Fruit fly (Drosophila melanogaster): ENCODE results near the gene Ada1-1.
A peak's percentile ranks its signal among the peaks of the same experiment; 100 is the strongest.

Ada1-1 gene

dm6 chr2L:12027435-12027834 is 30.8 kb downstream of the Ada1-1 start, which contains the start of gene dmGlut:
Gene dmGlut, plus strand, starts transcription at chr2L:12027438.
- TF ChIP-seq Dll (optimal IDR thresholded peaks at IDR 0.05) (no peak), EcR (GFP tag; optimal IDR thresholded peaks at IDR 0.05) (no peak), CG8478 (optimal IDR thresholded peaks at IDR 0.05) (no peak), pan (optimal IDR thresholded peaks at IDR 0.05) (no peak), usp (GFP tag; optimal IDR thresholded peaks at IDR 0.05) (no peak)

DNA sequence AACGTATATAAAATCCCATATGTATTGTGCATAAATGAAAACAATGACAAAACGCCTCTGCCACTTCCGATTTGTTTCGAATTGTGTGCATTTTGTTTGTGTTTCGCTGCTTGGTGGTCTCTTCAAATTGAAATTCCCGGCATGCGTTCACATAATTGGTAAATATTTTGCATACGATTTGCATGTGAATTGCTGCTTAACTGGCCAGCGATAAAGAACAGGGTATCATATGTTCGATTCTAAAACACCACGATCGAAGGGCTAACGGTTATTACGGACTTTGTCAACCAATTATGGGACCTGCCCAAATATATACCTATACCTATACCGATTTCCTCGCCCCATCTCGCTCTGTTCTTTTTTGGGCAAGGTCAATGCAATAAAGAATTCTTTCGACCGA is 31.5 kb downstream of the Ada1-1 start:
- no peak for TF ChIP-seq Dll (optimal IDR thresholded peaks at IDR 0.05)
- TF ChIP-seq usp (GFP tag; optimal IDR thresholded peaks at IDR 0.05) = no peak
- TF ChIP-seq psq (optimal IDR thresholded peaks at IDR 0.05) = no peak
- TF ChIP-seq CG8478 (optimal IDR thresholded peaks at IDR 0.05) = no peak
- TF ChIP-seq pan (optimal IDR thresholded peaks at IDR 0.05) = no peak
- TF ChIP-seq EcR (GFP tag; optimal IDR thresholded peaks at IDR 0.05) = no peak

- TF ChIP-seq CG8478 (optimal IDR thresholded peaks at IDR 0.05) (no peak), psq (optimal IDR thresholded peaks at IDR 0.05) (no peak), EcR (GFP tag; optimal IDR thresholded peaks at IDR 0.05) (no peak), usp (GFP tag; optimal IDR thresholded peaks at IDR 0.05) (no peak), pan (optimal IDR thresholded peaks at IDR 0.05) (no peak), Dll (optimal IDR thresholded peaks at IDR 0.05) (no peak)
These were observed 32.2 kb downstream of the Ada1-1 start for dm6 chr2L:12028808-12029207.

- TF ChIP-seq CG8478 (optimal IDR thresholded peaks at IDR 0.05) (no peak), psq (optimal IDR thresholded peaks at IDR 0.05) (no peak), pan (optimal IDR thresholded peaks at IDR 0.05) (no peak), Dll (optimal IDR thresholded peaks at IDR 0.05) (no peak), usp (GFP tag; optimal IDR thresholded peaks at IDR 0.05) (no peak), EcR (GFP tag; optimal IDR thresholded peaks at IDR 0.05) (no peak)
These were observed 33.1 kb downstream of the Ada1-1 start for dm6 chr2L:12029594-12030197.

- TF ChIP-seq Dll (optimal IDR thresholded peaks at IDR 0.05) (no peak), CG8478 (optimal IDR thresholded peaks at IDR 0.05) (no peak), psq (optimal IDR thresholded peaks at IDR 0.05) (no peak), EcR (GFP tag; optimal IDR thresholded peaks at IDR 0.05) (no peak), usp (GFP tag; optimal IDR thresholded peaks at IDR 0.05) (no peak), pan (optimal IDR thresholded peaks at IDR 0.05) (no peak)
These were observed 34.0 kb downstream of the Ada1-1 start for dm6 chr2L:12030552-12031131.

dm6 chr2L:12033890-12034289 is 37.3 kb downstream of the Ada1-1 start, which contains the start of gene CG18788:
Gene CG18788, plus strand, starts transcription at chr2L:12034190.
- no peak for TF ChIP-seq psq (optimal IDR thresholded peaks at IDR 0.05)
- TF ChIP-seq Dll (optimal IDR thresholded peaks at IDR 0.05) = no peak

DNA sequence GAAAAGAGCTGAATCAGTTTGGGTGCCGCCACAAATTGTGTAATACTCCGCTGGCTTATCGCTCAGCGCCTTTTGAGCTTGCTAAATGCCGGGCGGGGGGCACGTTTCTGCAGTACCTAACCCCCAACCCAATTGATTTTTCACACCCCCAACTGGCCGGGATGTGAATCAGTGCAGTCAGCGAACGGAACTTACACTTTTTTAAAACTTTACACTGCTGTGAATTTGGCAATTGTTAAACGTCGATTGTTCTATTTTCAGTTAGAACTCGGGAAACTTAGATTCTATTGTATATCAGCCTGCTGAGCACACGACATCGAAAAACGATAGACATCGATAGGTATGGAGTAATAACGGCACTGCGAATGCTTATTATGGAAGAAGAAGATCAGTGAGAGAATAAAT is 41.6 kb downstream of the Ada1-1 start, which contains the start of gene Tom70:
Gene Tom70, minus strand, starts transcription at position 335 of the 405 bp plus-strand sequence.
- TF ChIP-seq CG8478 (optimal IDR thresholded peaks at IDR 0.05) (no peak), EcR (GFP tag; optimal IDR thresholded peaks at IDR 0.05) (no peak), psq (optimal IDR thresholded peaks at IDR 0.05) (no peak), Dll (optimal IDR thresholded peaks at IDR 0.05) (no peak), usp (GFP tag; optimal IDR thresholded peaks at IDR 0.05) (no peak), pan (optimal IDR thresholded peaks at IDR 0.05) (no peak)

DNA sequence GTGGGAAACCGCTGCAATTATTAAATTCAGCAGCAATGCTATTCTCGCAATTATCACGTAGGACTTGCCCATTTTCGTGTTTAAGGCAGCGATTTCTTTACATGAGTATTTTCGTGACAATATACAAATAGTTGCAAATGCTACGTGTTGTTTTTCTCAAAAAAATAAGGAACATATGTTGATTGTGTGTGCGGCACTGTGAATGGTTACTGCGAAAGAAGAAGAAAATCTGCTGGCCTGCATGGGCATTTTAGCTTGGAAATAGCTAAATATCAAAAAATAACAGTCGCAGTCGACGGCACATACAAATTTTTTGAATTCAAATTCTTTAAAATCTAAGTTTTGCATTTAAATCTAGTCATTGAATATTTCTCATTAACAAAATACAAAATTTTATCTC is 43.9 kb downstream of the Ada1-1 start, which contains the start of gene CG6766:
Gene CG6766, minus strand, starts transcription at position 180 of the 400 bp plus-strand sequence.
- TF ChIP-seq Dll (optimal IDR thresholded peaks at IDR 0.05) (no peak), CG8478 (optimal IDR thresholded peaks at IDR 0.05) (no peak), usp (GFP tag; optimal IDR thresholded peaks at IDR 0.05) (no peak), EcR (GFP tag; optimal IDR thresholded peaks at IDR 0.05) (no peak), pan (optimal IDR thresholded peaks at IDR 0.05) (no peak), psq (optimal IDR thresholded peaks at IDR 0.05) (no peak)

dm6 chr2L:12044613-12045350 is 48.2 kb downstream of the Ada1-1 start, which contains the start of gene CG6785:
Gene CG6785, minus strand, starts transcription at chr2L:12045200.
- TF ChIP-seq usp (GFP tag; optimal IDR thresholded peaks at IDR 0.05) (no peak), CG8478 (optimal IDR thresholded peaks at IDR 0.05) (no peak), Dll (optimal IDR thresholded peaks at IDR 0.05) (no peak)

DNA sequence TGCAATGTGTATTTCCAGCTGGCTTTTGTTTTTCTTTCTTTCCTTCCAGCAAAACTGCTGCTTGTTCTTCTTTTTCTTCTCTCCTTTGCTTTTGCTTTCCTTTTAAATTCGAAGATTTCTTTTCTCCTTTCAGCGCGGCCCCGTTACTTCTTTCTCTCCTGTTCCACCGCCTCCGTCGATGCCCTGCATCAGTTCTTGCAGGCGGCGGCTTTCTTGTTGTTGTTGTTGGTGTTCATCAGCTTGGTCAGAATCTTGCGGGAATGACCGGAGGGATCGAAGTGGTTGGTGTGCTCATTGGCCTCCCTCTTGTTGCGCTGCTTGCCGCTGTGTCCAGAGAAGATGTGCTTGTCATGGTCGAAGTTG is 49.0 kb downstream of the Ada1-1 start:
- TF ChIP-seq psq (optimal IDR thresholded peaks at IDR 0.05) = no peak
- no peak for TF ChIP-seq CG8478 (optimal IDR thresholded peaks at IDR 0.05)
- TF ChIP-seq EcR (GFP tag; optimal IDR thresholded peaks at IDR 0.05) = peak in 1 of 2 experiments; percentile 42
- no peak for TF ChIP-seq pan (optimal IDR thresholded peaks at IDR 0.05)
- no peak for TF ChIP-seq Dll (optimal IDR thresholded peaks at IDR 0.05)

DNA sequence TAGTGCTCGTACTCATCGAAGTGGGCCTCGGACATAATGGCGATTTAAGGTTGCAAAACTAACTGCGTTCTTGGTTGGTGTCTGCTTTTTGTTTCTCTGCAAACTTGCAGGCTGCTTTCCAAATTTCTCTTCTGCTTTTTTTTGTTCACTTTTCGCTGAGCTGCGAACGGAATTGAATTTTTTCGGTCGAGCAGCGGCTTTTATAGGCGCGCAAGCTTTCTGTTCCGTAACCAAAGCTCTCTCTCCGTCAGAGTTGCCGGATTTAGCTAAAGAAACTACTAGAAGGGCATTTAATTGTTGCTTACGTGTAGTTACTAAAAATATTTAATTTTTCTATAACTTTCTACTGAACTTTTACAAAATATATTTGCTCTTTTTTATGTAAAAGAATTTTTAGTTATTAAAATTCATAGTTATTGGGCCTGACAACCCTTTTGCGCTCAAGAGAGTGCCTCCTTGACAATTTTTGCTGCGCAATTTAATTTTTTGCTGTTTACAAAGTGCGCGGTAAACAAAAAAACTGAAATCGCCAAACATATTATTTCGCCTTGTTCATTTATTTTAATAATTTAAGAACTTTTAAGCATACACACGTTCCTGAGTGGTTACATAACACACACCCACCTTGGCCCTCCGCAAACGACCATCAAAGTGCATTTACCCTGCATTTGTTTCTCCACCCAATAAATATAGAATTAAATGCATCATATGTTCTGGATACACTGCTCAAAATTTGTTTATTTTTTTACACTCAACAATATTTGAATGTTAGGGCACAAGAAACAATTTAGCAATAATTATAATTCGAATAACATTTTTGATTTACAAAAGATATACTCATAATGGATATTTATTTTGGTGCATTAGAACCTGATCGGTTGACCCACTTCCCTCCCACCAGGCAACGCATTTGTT is 49.6 kb downstream of the Ada1-1 start, which contains the start of gene CG6770:
Gene CG6770, minus strand, starts transcription at position 178 of the 915 bp plus-strand sequence.
- TF ChIP-seq usp (GFP tag; optimal IDR thresholded peaks at IDR 0.05) (no peak), CG8478 (optimal IDR thresholded peaks at IDR 0.05) (no peak), psq (optimal IDR thresholded peaks at IDR 0.05) (no peak), Dll (optimal IDR thresholded peaks at IDR 0.05) (no peak), EcR (GFP tag; optimal IDR thresholded peaks at IDR 0.05) (peak in 1 of 2 experiments; percentile 33), pan (optimal IDR thresholded peaks at IDR 0.05) (no peak)

Data from whole organism.